Worm (Caenorhabditis elegans) whole organism, L3 larva: ENCODE measurements around the gene F56D6.21.

Experiments used
- elt-1 ChIP-seq: fragments of 150-350 bp; optimal IDR thresholded peaks from 2 replicates; lab custom pipeline; 2014; ENCODE audit warnings: missing biosample characterization, missing genetic modification characterization
- nhr-12 ChIP-seq: fragments of 150-350 bp; optimal IDR thresholded peaks from 2 replicates; lab custom pipeline; 2014; ENCODE audit warnings: missing biosample characterization, missing genetic modification characterization
- nhr-237 ChIP-seq: fragments of 150-350 bp; optimal IDR thresholded peaks from 2 replicates; lab custom pipeline; 2014; ENCODE audit warnings: missing biosample characterization, missing genetic modification characterization
- nhr-28 ChIP-seq: fragments of 150-350 bp; optimal IDR thresholded peaks from 2 replicates; lab custom pipeline; 2014; ENCODE audit warnings: missing biosample characterization, missing genetic modification characterization
- nhr-76 ChIP-seq: fragments of 150-350 bp; sonication (generic microtip); optimal IDR thresholded peaks from 5 replicates; lab custom pipeline; 2014; ENCODE audit warnings: missing biosample characterization, missing genetic modification characterization
- pha-4 ChIP-seq: fragments of 150-350 bp; optimal IDR thresholded peaks from 2 replicates; lab custom pipeline; 2014; ENCODE audit warnings: missing biosample characterization, missing genetic modification reagents, missing genetic modification characterization
- skn-1 ChIP-seq: fragments of 150-350 bp; optimal IDR thresholded peaks from 2 replicates; lab custom pipeline; 2014; ENCODE audit warnings: missing biosample characterization, missing genetic modification characterization
- ztf-11 ChIP-seq: fragments of 150-350 bp; optimal IDR thresholded peaks from 2 replicates; lab custom pipeline; 2014; ENCODE audit warnings: missing biosample characterization, missing genetic modification characterization

DNA sequence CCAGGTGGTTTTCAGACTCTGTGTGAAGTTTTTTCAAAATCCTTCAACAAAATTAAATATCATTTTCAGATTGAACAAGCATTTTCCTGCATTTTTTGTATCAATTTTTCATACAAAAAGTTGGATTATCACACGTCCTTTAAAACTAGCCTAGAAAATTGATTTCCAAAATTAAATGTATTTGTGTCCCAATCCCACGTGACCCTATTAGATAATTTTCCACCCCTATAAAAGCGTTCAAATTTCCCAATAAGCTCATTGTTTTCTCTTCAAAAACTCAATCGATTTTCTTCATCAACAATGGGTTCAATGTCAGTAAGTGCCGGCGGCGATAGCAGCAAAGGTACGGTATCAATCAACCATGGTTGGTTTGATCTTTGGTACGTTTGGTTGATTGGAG is 9.7 kb downstream of the F56D6.21 start, which contains the start of gene F56D6.19:
- no peak for TF ChIP-seq nhr-237 (tag; lab: Kevin White, UChicago)
- no peak for TF ChIP-seq pha-4 (tag; lab: Kevin White, UChicago)
- TF ChIP-seq skn-1 (tag; lab: Kevin White, UChicago) = no peak
- TF ChIP-seq nhr-12 = no peak
- TF ChIP-seq nhr-76 (tag; lab: Kevin White, UChicago) = no peak
- no peak for TF ChIP-seq nhr-28 (tag; lab: Kevin White, UChicago)
- TF ChIP-seq elt-1 = no peak
- TF ChIP-seq ztf-11 (tag; lab: Kevin White, UChicago) = no peak
